Fruit fly (Drosophila melanogaster) whole organism, embryonic: ENCODE results near the gene CG7309.

Experiments used
- Bdp1 ChIP-seq: fragments of 200-800 bp; sonication (Bioruptor generic); optimal IDR thresholded peaks from 3 replicates; lab custom pipeline; 2016; ENCODE audit warnings: missing biosample characterization, missing genetic modification characterization
- Bteb2 ChIP-seq: fragments of 200-800 bp; sonication (Bioruptor generic); optimal IDR thresholded peaks from 2 replicates; lab custom pipeline; 2016; ENCODE audit warnings: missing biosample characterization, missing genetic modification characterization
- CG10274 ChIP-seq: fragments of 200-800 bp; sonication (Bioruptor generic); optimal IDR thresholded peaks from 3 replicates; lab custom pipeline; 2017; ENCODE audit warnings: missing biosample characterization, mild to moderate bottlenecking, missing genetic modification characterization
- CG11456 ChIP-seq: fragments of 200-800 bp; sonication (Bioruptor generic); IDR thresholded peaks from 3 replicates; pipeline ENCODE4 v1.3.6; 2022; ENCODE audit warnings: missing biosample characterization, missing genetic modification characterization
- CG11696 ChIP-seq: fragments of 200-800 bp; sonication (Bioruptor generic); IDR thresholded peaks from 2 replicates; pipeline ENCODE4 v1.3.6; 2022; ENCODE audit warnings: missing biosample characterization, missing genetic modification characterization
- CG15479 ChIP-seq: fragments of 200-800 bp; sonication (Bioruptor generic); optimal IDR thresholded peaks from 3 replicates; lab custom pipeline; 2019; ENCODE audit warnings: missing biosample characterization, mild to moderate bottlenecking, missing genetic modification characterization, moderate library complexity
- CG18764 ChIP-seq: fragments of 200-800 bp; sonication (Bioruptor generic); optimal IDR thresholded peaks from 3 replicates; lab custom pipeline; 2016; ENCODE audit warnings: missing biosample characterization, missing genetic modification characterization
- CG2120 ChIP-seq: fragments of 200-800 bp; sonication (Bioruptor generic); optimal IDR thresholded peaks from 3 replicates; lab custom pipeline; 2016; ENCODE audit warnings: missing biosample characterization, missing genetic modification characterization
- CG2889 ChIP-seq: fragments of 200-800 bp; sonication (Bioruptor generic); IDR thresholded peaks from 3 replicates; pipeline ENCODE4 v1.3.6; 2022; ENCODE audit warnings: missing biosample characterization, missing genetic modification characterization
- CG31224 ChIP-seq: fragments of 200-800 bp; sonication (Bioruptor generic); IDR thresholded peaks from 2 replicates; pipeline ENCODE4 v1.3.6; 2022; ENCODE audit warnings: missing biosample characterization, missing genetic modification characterization
- CG32772 ChIP-seq: fragments of 200-800 bp; sonication (Bioruptor generic); IDR thresholded peaks from 2 replicates; pipeline ENCODE4 v1.3.6; 2022; ENCODE audit warnings: missing biosample characterization, missing genetic modification characterization
- CG33557 ChIP-seq: fragments of 200-800 bp; sonication (Bioruptor generic); optimal IDR thresholded peaks from 2 replicates; lab custom pipeline; 2019; ENCODE audit warnings: missing biosample characterization, mild to moderate bottlenecking, missing genetic modification characterization, moderate library complexity
- CG3407 ChIP-seq: fragments of 200-800 bp; sonication (Bioruptor generic); optimal IDR thresholded peaks from 2 replicates; lab custom pipeline; 2018; ENCODE audit warnings: missing biosample characterization, mild to moderate bottlenecking, missing genetic modification characterization
- CG3838 ChIP-seq: fragments of 200-800 bp; sonication (Bioruptor generic); optimal IDR thresholded peaks from 3 replicates; lab custom pipeline; 2016; ENCODE audit warnings: missing biosample characterization, missing genetic modification characterization
- CG4617 ChIP-seq: fragments of 200-800 bp; sonication (Bioruptor generic); optimal IDR thresholded peaks from 3 replicates; lab custom pipeline; 2016; ENCODE audit warnings: missing biosample characterization, missing genetic modification characterization, borderline replicate concordance
- CG6791 ChIP-seq: fragments of 200-800 bp; sonication (Bioruptor generic); IDR thresholded peaks from 3 replicates; pipeline ENCODE4 v1.3.6; 2022; ENCODE audit warnings: missing biosample characterization, missing genetic modification characterization; ENCODE audit not compliant: partially characterized antibody
- CG7987 ChIP-seq: fragments of 200-800 bp; sonication (Bioruptor generic); optimal IDR thresholded peaks from 2 replicates; lab custom pipeline; 2018; ENCODE audit warnings: missing biosample characterization, mild to moderate bottlenecking, missing genetic modification characterization, moderate library complexity
- CG8944 ChIP-seq: fragments of 200-800 bp; sonication (Bioruptor generic); optimal IDR thresholded peaks from 3 replicates; lab custom pipeline; 2016; ENCODE audit warnings: missing biosample characterization, missing genetic modification characterization
- Chrac-16 ChIP-seq: fragments of 200-800 bp; sonication (Bioruptor generic); optimal IDR thresholded peaks from 3 replicates; lab custom pipeline; 2016; ENCODE audit warnings: missing biosample characterization, missing genetic modification characterization
- CrebB ChIP-seq: fragments of 200-800 bp; sonication (Bioruptor generic); optimal IDR thresholded peaks from 3 replicates; lab custom pipeline; 2018; ENCODE audit warnings: missing biosample characterization, mild to moderate bottlenecking, missing genetic modification characterization
- Dbx ChIP-seq: fragments of 200-800 bp; sonication (Bioruptor generic); IDR thresholded peaks from 3 replicates; pipeline ENCODE4 v1.3.6; 2022; ENCODE audit warnings: missing biosample characterization, missing genetic modification characterization
- Dfd ChIP-seq, 2 experiments: fragments of >200 bp; optimal IDR thresholded peaks; 2 replicates each; lab custom pipeline; 2017; ENCODE audit warnings: missing biosample characterization in 2 of 2, missing genetic modification characterization in 2 of 2
- Elba2 ChIP-seq: fragments of 200-800 bp; sonication (Bioruptor generic); optimal IDR thresholded peaks from 3 replicates; lab custom pipeline; 2016; ENCODE audit warnings: missing biosample characterization, missing genetic modification characterization
- Fer1 ChIP-seq: fragments of 200-800 bp; sonication (Bioruptor generic); optimal IDR thresholded peaks from 2 replicates; lab custom pipeline; 2017; ENCODE audit warnings: missing biosample characterization, mild to moderate bottlenecking, missing genetic modification characterization
- Hand ChIP-seq: fragments of 200-800 bp; sonication (Bioruptor generic); optimal IDR thresholded peaks from 2 replicates; lab custom pipeline; 2017; ENCODE audit warnings: mild to moderate bottlenecking, missing biosample characterization, missing genetic modification reagents, missing genetic modification characterization
- Hey ChIP-seq: fragments of 200-800 bp; sonication (Bioruptor generic); optimal IDR thresholded peaks from 3 replicates; lab custom pipeline; 2018; ENCODE audit warnings: missing biosample characterization, mild to moderate bottlenecking, missing genetic modification characterization
- Kr ChIP-seq: fragments of 200-800 bp; sonication (Bioruptor generic); optimal IDR thresholded peaks from 2 replicates; lab custom pipeline; 2017; ENCODE audit warnings: missing biosample characterization, mild to moderate bottlenecking, missing genetic modification characterization
- NFAT ChIP-seq: fragments of 200-800 bp; sonication (Bioruptor generic); IDR thresholded peaks from 2 replicates; pipeline ENCODE4 v1.3.6; 2022; ENCODE audit warnings: missing biosample characterization, missing genetic modification characterization
- Ravus ChIP-seq: fragments of 200-800 bp; sonication (Bioruptor generic); IDR thresholded peaks from 2 replicates; pipeline ENCODE4 v1.3.6; 2022; ENCODE audit warnings: missing biosample characterization, missing genetic modification characterization
- TFAM ChIP-seq: fragments of 200-800 bp; sonication (Bioruptor generic); optimal IDR thresholded peaks from 2 replicates; lab custom pipeline; 2017; ENCODE audit warnings: missing biosample characterization, missing genetic modification characterization, inconsistent platforms
- Usf ChIP-seq: fragments of 200-800 bp; sonication (Bioruptor generic); optimal IDR thresholded peaks from 2 replicates; lab custom pipeline; 2017; ENCODE audit warnings: missing genotype, missing biosample characterization, missing genetic modification characterization
- az2 ChIP-seq: fragments of 200-800 bp; sonication (Bioruptor generic); optimal IDR thresholded peaks from 3 replicates; lab custom pipeline; 2016; ENCODE audit warnings: missing biosample characterization, missing genetic modification characterization
- ci ChIP-seq: fragments of 200-800 bp; sonication (Bioruptor generic); IDR thresholded peaks from 3 replicates; pipeline ENCODE4 v1.3.6; 2022; ENCODE audit warnings: missing biosample characterization, missing genetic modification characterization
- cwo ChIP-seq: fragments of 200-800 bp; sonication (Bioruptor generic); optimal IDR thresholded peaks from 3 replicates; lab custom pipeline; 2017; ENCODE audit warnings: missing biosample characterization, missing genetic modification characterization, mild to moderate bottlenecking, moderate library complexity, missing genetic modification reagents
- dan ChIP-seq: fragments of 200-800 bp; sonication (Bioruptor generic); IDR thresholded peaks from 2 replicates; pipeline ENCODE4 v1.3.6; 2022; ENCODE audit warnings: missing biosample characterization, missing genetic modification characterization
- dimm ChIP-seq: fragments of 200-800 bp; sonication (Bioruptor generic); IDR thresholded peaks from 2 replicates; pipeline ENCODE4 v1.3.6; 2022; ENCODE audit warnings: missing biosample characterization, missing genetic modification characterization
- dm ChIP-seq: fragments of 200-800 bp; sonication (Bioruptor generic); optimal IDR thresholded peaks from 3 replicates; lab custom pipeline; 2016; ENCODE audit warnings: missing biosample characterization, missing genetic modification characterization
- dmrt99B ChIP-seq: fragments of 200-800 bp; sonication (Bioruptor generic); optimal IDR thresholded peaks from 2 replicates; lab custom pipeline; 2018; ENCODE audit warnings: missing biosample characterization, mild to moderate bottlenecking, missing genetic modification characterization, moderate library complexity
- dpn ChIP-seq, 2 experiments: fragments of 200-800 bp; sonication (Bioruptor generic); optimal IDR thresholded peaks; 3 replicates each; lab custom pipeline; 2016; ENCODE audit warnings: missing biosample characterization in 2 of 2, missing genetic modification characterization in 2 of 2
- grau ChIP-seq: fragments of 200-800 bp; optimal IDR thresholded peaks from 3 replicates; lab custom pipeline; 2019; ENCODE audit warnings: missing biosample characterization, mild to moderate bottlenecking, missing genetic modification characterization, moderate library complexity
- gsb ChIP-seq: fragments of 200-800 bp; sonication (Bioruptor generic); IDR thresholded peaks from 2 replicates; pipeline ENCODE4 v1.3.6; 2022; ENCODE audit warnings: missing biosample characterization, missing genetic modification characterization
- h ChIP-seq: fragments of >200 bp; optimal IDR thresholded peaks from 2 replicates; lab custom pipeline; 2017
- knrl ChIP-seq: fragments of 200-800 bp; sonication (Bioruptor generic); IDR thresholded peaks from 3 replicates; pipeline ENCODE4 v1.3.6; 2022; ENCODE audit warnings: missing biosample characterization, missing genetic modification characterization; ENCODE audit not compliant: partially characterized antibody
- lbe ChIP-seq: fragments of 200-800 bp; sonication (Bioruptor generic); optimal IDR thresholded peaks from 2 replicates; lab custom pipeline; 2016; ENCODE audit warnings: missing biosample characterization, mild to moderate bottlenecking, missing genetic modification characterization
- lola ChIP-seq, 3 experiments: fragments of >200 bp in 2 of 3; fragments of 200-800 bp in 1 of 3; sonication (Bioruptor generic) in 1 of 3; optimal IDR thresholded peaks; 2 replicates each; lab custom pipeline; 2017 to 2019; ENCODE audit warnings: missing biosample characterization in 3 of 3, missing genetic modification characterization in 3 of 3, mild to moderate bottlenecking in 1 of 3, moderate library complexity in 1 of 3
- slbo ChIP-seq: fragments of 200-800 bp; sonication (Bioruptor generic); IDR thresholded peaks from 2 replicates; pipeline ENCODE4 v1.3.6; 2022; ENCODE audit warnings: missing biosample characterization, missing genetic modification characterization
- slou ChIP-seq: fragments of 200-800 bp; sonication (Bioruptor generic); optimal IDR thresholded peaks from 3 replicates; lab custom pipeline; 2016; ENCODE audit warnings: missing biosample characterization, missing genetic modification characterization
- tin ChIP-seq: fragments of 200-800 bp; sonication (Bioruptor generic); optimal IDR thresholded peaks from 3 replicates; lab custom pipeline; 2016; ENCODE audit warnings: missing biosample characterization, missing genetic modification characterization
- tup ChIP-seq: fragments of 200-800 bp; sonication (Bioruptor generic); optimal IDR thresholded peaks from 2 replicates; lab custom pipeline; 2016; ENCODE audit warnings: missing biosample characterization, mild to moderate bottlenecking, missing genetic modification characterization, moderate library complexity
- yki ChIP-seq: fragments of >200 bp; optimal IDR thresholded peaks from 3 replicates; lab custom pipeline; 2018

Gene CG7309

DNA sequence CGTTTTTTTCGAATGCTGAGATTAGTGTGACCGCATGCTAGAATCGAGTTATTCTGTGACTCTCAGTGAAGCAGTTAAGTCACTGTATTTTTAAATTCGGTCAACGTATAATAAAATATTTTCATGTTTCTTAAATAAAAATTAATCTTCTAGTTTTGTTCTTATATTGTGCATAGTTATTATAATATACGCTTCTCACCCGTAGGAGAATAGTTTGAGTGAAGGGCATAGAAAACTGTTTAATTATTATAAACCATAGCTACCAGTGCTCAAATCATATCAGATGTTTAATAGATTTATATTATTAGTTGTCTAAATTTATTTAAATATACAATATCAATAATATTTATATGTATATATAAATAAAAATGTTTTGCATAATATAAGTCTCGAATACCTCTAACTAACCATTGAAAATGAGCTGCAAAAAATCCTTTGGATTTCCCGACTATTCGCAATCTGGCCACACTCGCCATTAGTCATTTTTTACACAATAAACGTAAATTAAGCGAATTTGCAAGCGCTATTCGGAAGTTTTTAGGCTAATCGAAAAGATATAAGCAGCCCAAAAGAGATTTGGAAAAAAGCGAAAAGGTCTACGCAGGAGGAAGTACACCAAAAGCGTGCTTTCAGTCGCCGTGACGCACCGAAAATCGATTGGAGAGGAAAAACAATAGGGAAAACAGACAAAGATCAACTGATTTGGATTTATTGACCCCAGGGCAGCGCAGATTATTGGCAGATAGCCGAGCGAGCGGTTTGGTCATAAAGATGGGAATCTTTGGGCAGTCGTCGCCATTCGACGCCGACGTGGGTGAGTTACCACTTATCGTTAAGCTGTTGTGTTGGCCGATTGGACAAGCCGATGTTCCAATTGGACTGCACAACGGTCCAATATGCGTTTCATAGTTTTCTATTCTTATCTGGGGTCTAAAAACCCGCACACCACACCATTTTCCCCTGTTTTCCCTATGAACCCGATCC lies 50.3 kb downstream of the CG7309 start, which contains the start of the genes aurB and Stam (continued):
- TF ChIP-seq gsb (GFP tag; lab: Robert Waterston, UW), result no peak
- TF ChIP-seq Kr, result no peak
- TF ChIP-seq Fer1 (GFP tag; lab: Kevin White, UChicago), result peak; percentile 16
- peak; percentile 61 for TF ChIP-seq dmrt99B (tag; lab: Kevin White, UChicago)
- TF ChIP-seq cwo, result peak; percentile 32
- no peak for TF ChIP-seq Dbx
- TF ChIP-seq lbe (GFP tag; lab: Kevin White, UChicago), result peak; percentile 8
- TF ChIP-seq grau (tag; lab: Kevin White, UChicago), result peak; percentile 74
- TF ChIP-seq CG10274, result no peak
- no peak for TF ChIP-seq CG3838 (GFP tag; lab: Kevin White, UChicago)
- TF ChIP-seq CG11456 (GFP tag; lab: Robert Waterston, UW), result no peak
- TF ChIP-seq CG2120 (GFP tag; lab: Kevin White, UChicago), result peak; percentile 31
- TF ChIP-seq CG6791 (GFP tag; lab: Robert Waterston, UW), result no peak
- TF ChIP-seq tup (GFP tag; lab: Kevin White, UChicago), result no peak
- TF ChIP-seq Elba2 (GFP tag; lab: Kevin White, UChicago), result peak; percentile 95
- no peak for TF ChIP-seq knrl (GFP tag; lab: Robert Waterston, UW)
- TF ChIP-seq Bteb2, result no peak
- no peak for TF ChIP-seq dan
- TF ChIP-seq Bdp1 (GFP tag; lab: Kevin White, UChicago), result no peak
- no peak for TF ChIP-seq Ravus (GFP tag; lab: Robert Waterston, UW)
- no peak for TF ChIP-seq TFAM
- TF ChIP-seq CG11696 (GFP tag; lab: Robert Waterston, UW), result no peak
- TF ChIP-seq NFAT (GFP tag; lab: Robert Waterston, UW), result peak; percentile 21; the same call in 1 of the 2 replicates
- peak; percentile 56 for TF ChIP-seq CG4617
- TF ChIP-seq Usf (GFP tag; lab: Kevin White, UChicago), result no peak
- no peak for TF ChIP-seq Hand (GFP tag; lab: Kevin White, UChicago)
- TF ChIP-seq lola (GFP tag; optimal IDR thresholded peaks at IDR 0.05; lab: Kevin White, UChicago), result peak in 1 of 3 experiments; percentile 64
- no peak for TF ChIP-seq slou
- TF ChIP-seq CG33557 (GFP tag; lab: Kevin White, UChicago), result peak; percentile 24
- TF ChIP-seq CG7987, result no peak
- TF ChIP-seq dimm (GFP tag; lab: Robert Waterston, UW), result no peak
- no peak for TF ChIP-seq ci
- TF ChIP-seq CG32772 (GFP tag; lab: Robert Waterston, UW), result no peak
- TF ChIP-seq CG2889 (GFP tag; lab: Robert Waterston, UW), result no peak
- no peak for TF ChIP-seq CG15479 (GFP tag; lab: Kevin White, UChicago)
- TF ChIP-seq yki (lab: Kevin White, UChicago), result no peak
- TF ChIP-seq dpn (GFP tag; optimal IDR thresholded peaks at IDR 0.05; lab: Kevin White, UChicago), result peak in 1 of 2 experiments; percentile 43
- no peak for TF ChIP-seq CG8944
- TF ChIP-seq Dfd (GFP tag; optimal IDR thresholded peaks at IDR 0.05; lab: Kevin White, UChicago), result no peak
- peak; percentile 47; the same call in 1 of the 2 replicates for TF ChIP-seq slbo (GFP tag; lab: Robert Waterston, UW)
- TF ChIP-seq CG18764 (GFP tag; lab: Kevin White, UChicago), result peak; percentile 16
- peak; percentile 10 for TF ChIP-seq CG3407 (GFP tag; lab: Kevin White, UChicago)
- peak; percentile 21 for TF ChIP-seq Chrac-16 (GFP tag; lab: Kevin White, UChicago)
- no peak for TF ChIP-seq Hey
- TF ChIP-seq CrebB, result no peak
- no peak for TF ChIP-seq h
- TF ChIP-seq tin (GFP tag; lab: Kevin White, UChicago), result peak; percentile 12
- no peak for TF ChIP-seq CG31224 (GFP tag; lab: Robert Waterston, UW)
- no peak for TF ChIP-seq dm (GFP tag; lab: Kevin White, UChicago)
- peak; percentile 12 for TF ChIP-seq az2 (GFP tag; lab: Kevin White, UChicago)
